Worm (Caenorhabditis elegans): ENCODE data around the gene lec-10.

Gene lec-10

ce11 chrV:6518225-6518396, 29.2 kb upstream of the lec-10 start, which contains the start of gene F46E10.3:
TSS of gene F46E10.3 (plus strand) at chrV:6518297.
- TF ChIP-seq sma-9 (GFP tag; optimal IDR thresholded peaks at IDR 0.05) (no peak), sma-9 (tag; optimal IDR thresholded peaks at IDR 0.05) (no peak), mdl-1 (tag; optimal IDR thresholded peaks at IDR 0.05) (no peak), ama-1 (optimal IDR thresholded peaks at IDR 0.05) (no peak), unc-39 (tag; optimal IDR thresholded peaks at IDR 0.05) (no peak), gmeb-1 (tag; optimal IDR thresholded peaks at IDR 0.05) (no peak), R02D3.7 (tag; optimal IDR thresholded peaks at IDR 0.05) (no peak), nhr-23 (tag; optimal IDR thresholded peaks at IDR 0.05) (no peak), dmd-4 (tag; optimal IDR thresholded peaks at IDR 0.05) (no peak), crh-2 (tag; optimal IDR thresholded peaks at IDR 0.05) (no peak), ceh-82 (tag; optimal IDR thresholded peaks at IDR 0.05) (no peak), blmp-1 (tag; optimal IDR thresholded peaks at IDR 0.05; ENCODE audit: insufficient read depth) (no peak), unc-55 (GFP tag; optimal IDR thresholded peaks at IDR 0.05) (no peak)

ce11 chrV:6517305-6518224, 28.6 kb upstream of the lec-10 start:
- no peak for TF ChIP-seq nhr-11 (tag; optimal IDR thresholded peaks at IDR 0.05)
- peak; percentile 16 for TF ChIP-seq ama-1 (optimal IDR thresholded peaks at IDR 0.05)
- TF ChIP-seq sem-4 (tag; optimal IDR thresholded peaks at IDR 0.05): peak; percentile 45
- TF ChIP-seq ZK546.5 (tag; optimal IDR thresholded peaks at IDR 0.05): no peak
- TF ChIP-seq snpc-4 (tag; optimal IDR thresholded peaks at IDR 0.05): no peak
- no peak for TF ChIP-seq skn-1 (tag; optimal IDR thresholded peaks at IDR 0.05)
- no peak for TF ChIP-seq dmd-4 (tag; optimal IDR thresholded peaks at IDR 0.05)
- peak; percentile 81 for TF ChIP-seq crh-2 (tag; optimal IDR thresholded peaks at IDR 0.05)
- TF ChIP-seq F13H6.1 (tag; optimal IDR thresholded peaks at IDR 0.05): peak; percentile 60
- no peak for TF ChIP-seq nhr-237 (tag; optimal IDR thresholded peaks at IDR 0.05)
- no peak for TF ChIP-seq mbf-1 (tag; optimal IDR thresholded peaks at IDR 0.05)
- peak; percentile 32 for TF ChIP-seq sma-3 (GFP tag; optimal IDR thresholded peaks at IDR 0.05)
- no peak for TF ChIP-seq ceh-82 (tag; optimal IDR thresholded peaks at IDR 0.05)
- TF ChIP-seq mdl-1 (tag; optimal IDR thresholded peaks at IDR 0.05): peak in 1 of 2 experiments; percentile 50
- TF ChIP-seq ztf-11 (tag; optimal IDR thresholded peaks at IDR 0.05): no peak
- TF ChIP-seq fos-1 (tag; optimal IDR thresholded peaks at IDR 0.05): peak; percentile 75
- no peak for TF ChIP-seq mab-5 (tag; optimal IDR thresholded peaks at IDR 0.05)
- TF ChIP-seq aly-2 (tag; optimal IDR thresholded peaks at IDR 0.05): no peak
- TF ChIP-seq nhr-21 (tag; optimal IDR thresholded peaks at IDR 0.05): peak; percentile 72
- no peak for TF ChIP-seq nhr-10 (tag; optimal IDR thresholded peaks at IDR 0.05)
- TF ChIP-seq ztf-4 (tag; optimal IDR thresholded peaks at IDR 0.05): no peak
- TF ChIP-seq elt-1 (tag; optimal IDR thresholded peaks at IDR 0.05): no peak
- no peak for TF ChIP-seq egl-27 (tag; optimal IDR thresholded peaks at IDR 0.05)
- TF ChIP-seq nhr-23 (tag; optimal IDR thresholded peaks at IDR 0.05): no peak
- peak; percentile 74 for TF ChIP-seq nhr-25 (tag; optimal IDR thresholded peaks at IDR 0.05)
- TF ChIP-seq unc-39 (tag; optimal IDR thresholded peaks at IDR 0.05): no peak
- TF ChIP-seq nhr-77 (tag; optimal IDR thresholded peaks at IDR 0.05): no peak
- peak; percentile 30 for TF ChIP-seq Y55F3AM.14 (GFP tag; optimal IDR thresholded peaks at IDR 0.05)
- no peak for TF ChIP-seq R02D3.7 (tag; optimal IDR thresholded peaks at IDR 0.05)
- peak; percentile 96 for TF ChIP-seq blmp-1 (tag; optimal IDR thresholded peaks at IDR 0.05; ENCODE audit: insufficient read depth)
- no peak for TF ChIP-seq unc-55 (GFP tag; optimal IDR thresholded peaks at IDR 0.05)
- TF ChIP-seq gmeb-1 (tag; optimal IDR thresholded peaks at IDR 0.05): no peak
- TF ChIP-seq peb-1 (tag; optimal IDR thresholded peaks at IDR 0.05): no peak
- no peak for TF ChIP-seq nhr-12 (tag; optimal IDR thresholded peaks at IDR 0.05)
- TF ChIP-seq sma-9 (GFP tag; optimal IDR thresholded peaks at IDR 0.05): peak; percentile 89
- no peak for TF ChIP-seq sma-9 (tag; optimal IDR thresholded peaks at IDR 0.05)
- no peak for TF ChIP-seq zag-1 (tag; optimal IDR thresholded peaks at IDR 0.05)
- TF ChIP-seq lin-13 (GFP tag; optimal IDR thresholded peaks at IDR 0.05): no peak
- TF ChIP-seq unc-62 (GFP tag; optimal IDR thresholded peaks at IDR 0.05): no peak
- TF ChIP-seq C34F6.9 (tag; optimal IDR thresholded peaks at IDR 0.05): peak; percentile 71
- TF ChIP-seq alr-1 (tag; optimal IDR thresholded peaks at IDR 0.05): no peak
- TF ChIP-seq nhr-6 (tag; optimal IDR thresholded peaks at IDR 0.05): peak; percentile 32
- TF ChIP-seq elt-3 (tag; optimal IDR thresholded peaks at IDR 0.05): no peak
- TF ChIP-seq lin-39 (tag; optimal IDR thresholded peaks at IDR 0.05): no peak
- no peak for TF ChIP-seq ztf-1 (GFP tag; conservative IDR thresholded peaks at IDR 0.05)
- peak; percentile 86 for TF ChIP-seq nhr-129 (tag; optimal IDR thresholded peaks at IDR 0.05)
- no peak for TF ChIP-seq ceh-16 (tag; optimal IDR thresholded peaks at IDR 0.05)
- peak in 1 of 2 experiments; percentile 46 for TF ChIP-seq lsy-2 (tag; optimal IDR thresholded peaks at IDR 0.05)
- no peak for TF ChIP-seq lin-11 (tag; optimal IDR thresholded peaks at IDR 0.05)
